Worm (Caenorhabditis elegans): Measurements from ENCODE around the gene mek-1.
A peak's percentile ranks its signal among the peaks of the same experiment; 100 is the strongest.

The mek-1 gene

DNA sequence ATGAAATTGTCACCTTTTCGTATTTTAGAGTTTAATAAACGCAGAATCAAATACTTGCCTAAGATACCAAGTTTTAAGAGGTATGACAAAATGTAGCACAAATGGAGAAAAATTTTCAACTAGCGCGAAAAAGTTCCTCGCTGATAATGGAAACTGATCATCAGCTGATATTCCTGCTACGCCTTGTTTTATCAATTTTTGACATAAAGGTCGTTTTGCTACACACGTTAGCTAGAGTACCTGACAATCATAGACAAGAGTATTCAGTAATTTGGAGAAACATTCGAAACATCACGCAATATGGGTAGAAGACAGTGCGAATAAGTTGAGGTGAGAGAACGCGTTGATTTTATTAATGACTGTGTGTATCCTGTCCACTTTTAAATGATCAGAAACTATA is 33.3 kb upstream of the mek-1 start:
- TF ChIP-seq nhr-19 (GFP tag; conservative IDR thresholded peaks at IDR 0.05) (no peak), elt-2 (tag; optimal IDR thresholded peaks at IDR 0.05) (peak; percentile 51)

DNA sequence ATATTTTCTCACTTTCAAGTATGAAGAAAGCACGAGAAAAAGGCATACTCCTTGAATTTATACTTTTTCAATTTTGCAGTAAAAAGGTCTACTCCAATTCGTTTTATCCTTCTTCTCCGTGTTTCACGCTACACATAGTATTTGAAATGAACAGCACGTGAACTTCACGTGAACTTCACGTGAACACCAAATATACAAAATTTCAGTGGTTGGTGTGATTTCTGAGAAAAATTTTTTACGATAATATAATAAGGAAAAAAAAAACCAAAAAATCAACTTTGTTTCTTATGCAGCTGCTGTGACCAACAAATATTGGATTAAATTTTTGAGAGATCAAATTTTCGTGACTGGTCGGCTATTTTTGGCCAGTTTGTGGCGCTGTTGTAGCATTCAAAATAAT is 32.6 kb upstream of the mek-1 start:
- no peak for TF ChIP-seq tlp-1 (tag; optimal IDR thresholded peaks at IDR 0.05)
- TF ChIP-seq fkh-4 (tag; optimal IDR thresholded peaks at IDR 0.05; ENCODE audit: borderline replicate concordance): no peak
- TF ChIP-seq lin-13 (GFP tag; optimal IDR thresholded peaks at IDR 0.05): no peak
- TF ChIP-seq ceh-82 (tag; optimal IDR thresholded peaks at IDR 0.05): no peak
- TF ChIP-seq rnt-1 (tag; optimal IDR thresholded peaks at IDR 0.05): no peak
- no peak for TF ChIP-seq aly-2 (tag; optimal IDR thresholded peaks at IDR 0.05)
- TF ChIP-seq fos-1 (tag; optimal IDR thresholded peaks at IDR 0.05): no peak
- no peak for TF ChIP-seq grh-1 (GFP tag; IDR thresholded peaks at IDR 0.05)
- no peak for TF ChIP-seq ztf-4 (tag; optimal IDR thresholded peaks at IDR 0.05)
- no peak for TF ChIP-seq egl-27 (tag; optimal IDR thresholded peaks at IDR 0.05)
- TF ChIP-seq sup-37 (GFP tag; optimal IDR thresholded peaks at IDR 0.05): no peak
- no peak for TF ChIP-seq nhr-77 (tag; optimal IDR thresholded peaks at IDR 0.05)
- peak; percentile 11 for TF ChIP-seq lin-14 (GFP tag; optimal IDR thresholded peaks at IDR 0.05)
- peak; percentile 61 for TF ChIP-seq nhr-47 (tag; optimal IDR thresholded peaks at IDR 0.05)
- no peak for TF ChIP-seq nhr-19 (GFP tag; conservative IDR thresholded peaks at IDR 0.05)
- TF ChIP-seq nhr-11 (tag; optimal IDR thresholded peaks at IDR 0.05): no peak
- no peak for TF ChIP-seq lin-35 (GFP tag; optimal IDR thresholded peaks at IDR 0.05)
- no peak for TF ChIP-seq swsn-7 (tag; optimal IDR thresholded peaks at IDR 0.05)
- TF ChIP-seq nhr-71 (tag; optimal IDR thresholded peaks at IDR 0.05): peak; percentile 54
- no peak for TF ChIP-seq mab-9 (GFP tag; IDR thresholded peaks at IDR 0.05)
- TF ChIP-seq fkh-8 (tag; optimal IDR thresholded peaks at IDR 0.05): peak; percentile 58
- no peak for TF ChIP-seq unc-62 (GFP tag; optimal IDR thresholded peaks at IDR 0.05)
- TF ChIP-seq lir-3 (tag; optimal IDR thresholded peaks at IDR 0.05; ENCODE audit: poor library complexity): no peak
- no peak for TF ChIP-seq lin-15B (tag; optimal IDR thresholded peaks at IDR 0.05)
- TF ChIP-seq lsy-2 (tag; optimal IDR thresholded peaks at IDR 0.05): peak in 1 of 2 experiments; percentile 7
- no peak for TF ChIP-seq nhr-12 (tag; optimal IDR thresholded peaks at IDR 0.05)
- TF ChIP-seq efl-1 (optimal IDR thresholded peaks at IDR 0.05): no peak
- TF ChIP-seq efl-1 (GFP tag; optimal IDR thresholded peaks at IDR 0.05 in 1 of 2): no peak
- TF ChIP-seq nhr-76 (tag; optimal IDR thresholded peaks at IDR 0.05): no peak
- no peak for TF ChIP-seq snu-23 (GFP tag; optimal IDR thresholded peaks at IDR 0.05)
- no peak for TF ChIP-seq alr-1 (tag; optimal IDR thresholded peaks at IDR 0.05; ENCODE audit: borderline replicate concordance)
- TF ChIP-seq snpc-4 (tag; optimal IDR thresholded peaks at IDR 0.05): no peak
- no peak for TF ChIP-seq unc-30 (tag; optimal IDR thresholded peaks at IDR 0.05)
- no peak for TF ChIP-seq dsc-1 (tag; optimal IDR thresholded peaks at IDR 0.05)
- peak; percentile 27 for TF ChIP-seq nhr-20 (tag; optimal IDR thresholded peaks at IDR 0.05)

DNA sequence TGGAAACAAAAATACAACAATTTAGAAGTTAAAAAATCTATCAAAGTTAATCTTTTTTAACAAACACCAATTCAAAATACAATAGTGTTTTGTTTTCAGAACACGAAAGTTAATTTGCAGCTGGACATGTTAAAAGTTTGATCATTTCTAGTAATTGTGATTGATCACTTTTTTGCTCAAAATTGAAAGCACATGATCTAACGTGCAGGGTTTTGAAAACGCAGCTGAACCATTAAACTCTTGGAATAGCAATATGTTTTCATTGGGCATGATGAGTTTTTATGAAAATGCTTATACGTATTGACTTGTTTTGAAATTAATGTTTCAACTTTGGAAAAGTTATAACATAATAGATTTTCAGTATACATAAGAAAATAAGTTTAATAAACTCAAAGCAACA is 31.7 kb upstream of the mek-1 start:
- TF ChIP-seq nhr-71 (tag; optimal IDR thresholded peaks at IDR 0.05) (peak; percentile 47), nhr-84 (tag; optimal IDR thresholded peaks at IDR 0.05) (no peak), nhr-85 (tag) (no peak), lsy-2 (tag; optimal IDR thresholded peaks at IDR 0.05) (no peak), sptf-1 (tag; optimal IDR thresholded peaks at IDR 0.05) (no peak), aha-1 (tag; optimal IDR thresholded peaks at IDR 0.05) (no peak), lin-15B (tag; optimal IDR thresholded peaks at IDR 0.05) (no peak), vab-15 (tag; optimal IDR thresholded peaks at IDR 0.05) (no peak), zag-1 (tag; optimal IDR thresholded peaks at IDR 0.05) (no peak), fos-1 (tag; optimal IDR thresholded peaks at IDR 0.05) (no peak), nhr-19 (GFP tag; conservative IDR thresholded peaks at IDR 0.05) (no peak), lin-39 (tag; optimal IDR thresholded peaks at IDR 0.05) (no peak), elt-2 (tag; optimal IDR thresholded peaks at IDR 0.05) (no peak), pax-3 (tag; optimal IDR thresholded peaks at IDR 0.05) (no peak), grh-1 (GFP tag; IDR thresholded peaks at IDR 0.05) (no peak), ama-1 (optimal IDR thresholded peaks at IDR 0.05) (no peak), hlh-17 (GFP tag; optimal IDR thresholded peaks at IDR 0.05; ENCODE audit: borderline replicate concordance) (no peak), hlh-4 (tag; optimal IDR thresholded peaks at IDR 0.05) (peak; percentile 96), fkh-4 (tag; optimal IDR thresholded peaks at IDR 0.05; ENCODE audit: borderline replicate concordance) (peak; percentile 76), ceh-82 (tag; optimal IDR thresholded peaks at IDR 0.05) (no peak), ceh-63 (GFP tag; optimal IDR thresholded peaks at IDR 0.05) (no peak), alr-1 (tag; optimal IDR thresholded peaks at IDR 0.05; ENCODE audit: borderline replicate concordance) (no peak), C04F5.9 (tag; optimal IDR thresholded peaks at IDR 0.05) (no peak), mep-1 (tag; optimal IDR thresholded peaks at IDR 0.05) (no peak), irx-1 (tag; optimal IDR thresholded peaks at IDR 0.05) (no peak), blmp-1 (tag; optimal IDR thresholded peaks at IDR 0.05) (no peak)
